Worm (Caenorhabditis elegans): Measurements from ENCODE around the gene nas-22.

nas-22 gene

DNA sequence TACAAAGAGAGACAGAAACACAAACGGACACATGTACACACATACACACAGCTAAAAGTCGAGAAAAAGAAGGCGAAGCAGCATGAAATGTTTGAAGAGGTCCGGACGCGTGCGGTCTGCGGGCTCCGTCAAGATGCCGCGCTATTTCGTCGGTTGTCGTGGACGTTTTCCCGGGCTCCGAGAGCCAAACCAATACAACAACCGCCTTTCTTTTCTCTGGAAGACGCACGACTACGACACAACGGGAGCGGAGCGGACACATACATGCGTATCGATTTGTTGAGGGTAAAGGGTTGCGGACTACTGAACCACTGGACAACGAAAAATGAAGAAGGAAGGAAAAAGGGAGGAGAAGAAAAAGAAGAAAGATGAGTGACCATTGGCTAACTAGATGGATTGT lies 29.1 kb upstream of the nas-22 start:
- TF ChIP-seq pes-1 (GFP tag; IDR thresholded peaks at IDR 0.05) (no peak), hmbx-1 (tag; optimal IDR thresholded peaks at IDR 0.05) (no peak), hmg-4 (GFP tag; optimal IDR thresholded peaks at IDR 0.05) (peak; percentile 25)

DNA sequence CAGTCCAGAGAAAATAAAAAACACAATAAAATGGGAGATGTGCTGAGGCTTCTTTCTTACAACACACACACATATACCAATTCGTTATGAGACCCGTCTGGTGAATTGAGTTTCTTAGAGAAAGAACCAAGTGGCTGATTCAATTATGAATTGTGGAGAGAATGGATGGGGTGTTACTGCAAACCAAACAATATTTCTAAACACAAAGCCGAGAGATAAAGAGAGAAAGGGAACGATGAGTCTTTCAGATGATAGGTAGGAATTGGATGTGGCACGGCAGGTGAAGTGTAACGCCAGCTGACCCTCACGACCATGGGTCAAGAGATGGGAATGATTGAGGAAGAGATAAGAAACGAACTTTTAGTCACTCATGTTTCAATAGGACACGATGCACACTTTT lies 28.2 kb upstream of the nas-22 start, which contains the start of gene mig-17:
TSS of gene mig-17 (plus strand) at position 389 of the 400 bp plus-strand sequence.
- TF ChIP-seq ceh-13 (GFP tag; optimal IDR thresholded peaks at IDR 0.05) (no peak), ets-7 (tag; optimal IDR thresholded peaks at IDR 0.05) (no peak), pes-1 (GFP tag; IDR thresholded peaks at IDR 0.05) (no peak), hmbx-1 (tag; optimal IDR thresholded peaks at IDR 0.05) (no peak)

DNA sequence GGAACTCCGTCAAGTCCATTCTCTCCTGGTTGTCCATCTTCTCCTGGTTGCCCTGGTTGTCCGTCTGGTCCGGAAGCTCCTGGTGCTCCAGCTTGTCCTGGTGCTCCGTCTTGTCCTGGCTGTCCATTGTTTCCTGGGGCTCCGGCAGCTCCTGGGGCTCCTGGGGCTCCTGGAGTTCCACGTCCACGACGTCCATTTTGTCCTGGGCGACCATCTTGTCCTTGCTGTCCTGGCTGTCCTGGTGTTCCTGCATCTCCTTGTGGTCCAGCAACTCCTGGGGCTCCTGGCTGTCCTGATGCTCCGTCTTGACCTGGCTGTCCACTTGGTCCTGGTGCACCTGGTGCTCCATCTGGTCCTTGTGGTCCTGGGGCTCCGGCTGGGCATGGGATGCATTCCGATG lies 25.1 kb upstream of the nas-22 start:
- TF ChIP-seq tbx-11 (GFP tag; IDR thresholded peaks at IDR 0.05), result no peak
- TF ChIP-seq ceh-36 (tag; optimal IDR thresholded peaks at IDR 0.05), result no peak
- no peak for TF ChIP-seq ama-1 (optimal IDR thresholded peaks at IDR 0.05)
- no peak for TF ChIP-seq flt-1 (GFP tag; IDR thresholded peaks at IDR 0.05)
- no peak for TF ChIP-seq scrt-1 (GFP tag; IDR thresholded peaks at IDR 0.05)

DNA sequence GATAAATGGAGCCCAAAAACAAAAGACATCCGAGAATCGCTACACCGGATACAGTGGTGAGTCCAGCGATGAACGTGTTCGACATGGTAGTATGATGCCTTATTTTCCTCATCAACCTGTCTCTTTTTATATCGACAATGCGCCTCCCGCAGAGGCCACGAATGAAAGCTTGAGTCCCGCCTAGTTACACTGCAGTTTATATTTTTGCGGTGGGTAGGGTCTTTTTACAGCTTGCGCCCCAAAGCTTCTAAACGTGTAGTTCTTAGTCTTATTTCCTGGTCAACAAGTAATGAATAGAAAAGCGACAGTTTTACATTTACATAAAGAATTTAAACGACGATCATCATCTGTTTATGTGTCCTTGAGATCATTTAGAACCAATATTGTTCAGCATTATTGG lies 24.2 kb upstream of the nas-22 start, which contains the start of gene col-156:
TSS of gene col-156 (minus strand) at position 101 of the 400 bp plus-strand sequence.
- TF ChIP-seq F13C5.2 (tag; optimal IDR thresholded peaks at IDR 0.05), result no peak
- TF ChIP-seq ama-1 (optimal IDR thresholded peaks at IDR 0.05), result no peak
- TF ChIP-seq ceh-36 (tag; optimal IDR thresholded peaks at IDR 0.05), result no peak
- TF ChIP-seq ets-7 (tag; optimal IDR thresholded peaks at IDR 0.05), result no peak
- TF ChIP-seq ceh-13 (GFP tag; optimal IDR thresholded peaks at IDR 0.05), result no peak
- TF ChIP-seq hmbx-1 (tag; optimal IDR thresholded peaks at IDR 0.05), result no peak
- no peak for TF ChIP-seq hnd-1 (tag; optimal IDR thresholded peaks at IDR 0.05)
- no peak for TF ChIP-seq sea-1 (GFP tag; conservative IDR thresholded peaks at IDR 0.05)
- no peak for TF ChIP-seq hmg-4 (GFP tag; optimal IDR thresholded peaks at IDR 0.05)
- no peak for TF ChIP-seq pes-1 (GFP tag; IDR thresholded peaks at IDR 0.05)

DNA sequence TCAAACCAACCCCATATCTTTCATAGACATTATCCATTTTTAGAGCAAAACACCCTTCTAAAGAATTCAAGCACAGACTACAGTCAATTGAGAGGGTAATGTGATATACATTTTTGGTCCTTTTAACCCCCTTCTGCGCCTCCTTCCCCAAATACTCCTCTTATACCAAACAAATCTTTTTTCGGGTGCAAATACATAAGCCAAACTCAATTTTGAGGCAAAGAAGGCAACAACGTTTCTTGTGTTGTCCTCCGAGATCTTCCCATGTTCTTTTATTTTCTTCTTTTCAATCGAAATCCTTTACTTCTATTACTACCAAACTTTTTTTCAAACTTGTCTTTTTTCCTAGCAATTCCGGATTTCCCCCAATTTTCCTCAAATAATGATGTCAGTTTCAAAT lies 19.6 kb upstream of the nas-22 start:
- TF ChIP-seq tbx-11 (GFP tag; IDR thresholded peaks at IDR 0.05), result no peak

DNA sequence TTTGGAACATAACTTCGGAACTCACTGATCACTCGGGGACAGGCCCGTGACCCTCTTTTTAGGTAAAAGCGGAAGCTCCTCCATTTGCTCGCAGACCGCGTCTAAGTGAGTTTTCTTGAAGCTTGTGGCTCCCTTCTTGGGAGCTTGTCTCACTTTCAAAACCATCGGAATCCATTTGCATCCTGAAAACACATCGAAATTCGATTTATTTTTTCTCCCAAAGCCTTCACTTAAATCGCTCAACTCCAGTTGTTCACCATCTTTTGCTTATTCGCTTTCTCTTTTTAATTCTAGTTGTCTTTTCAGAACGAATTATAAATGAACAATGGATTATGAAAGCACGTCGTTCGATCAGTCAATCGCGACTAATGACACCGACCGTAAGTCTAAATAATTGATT lies 15.2 kb upstream of the nas-22 start, which contains the start of gene T11F9.1:
TSS of gene T11F9.1 (plus strand) at position 301 of the 400 bp plus-strand sequence.
- TF ChIP-seq ceh-36 (tag; optimal IDR thresholded peaks at IDR 0.05) (no peak), hmbx-1 (tag; optimal IDR thresholded peaks at IDR 0.05) (no peak), ets-7 (tag; optimal IDR thresholded peaks at IDR 0.05) (no peak), hnd-1 (tag; optimal IDR thresholded peaks at IDR 0.05) (no peak), aly-1 (tag; optimal IDR thresholded peaks at IDR 0.05) (no peak), flt-1 (GFP tag; IDR thresholded peaks at IDR 0.05) (no peak), tbx-11 (GFP tag; IDR thresholded peaks at IDR 0.05) (no peak), tra-4 (tag; optimal IDR thresholded peaks at IDR 0.05) (no peak), F13C5.2 (tag; optimal IDR thresholded peaks at IDR 0.05) (no peak), ama-1 (optimal IDR thresholded peaks at IDR 0.05) (no peak), pes-1 (GFP tag; IDR thresholded peaks at IDR 0.05) (no peak), scrt-1 (GFP tag; IDR thresholded peaks at IDR 0.05) (no peak), B0310.2 (tag; optimal IDR thresholded peaks at IDR 0.05) (no peak), hmg-4 (GFP tag; optimal IDR thresholded peaks at IDR 0.05) (no peak), ceh-13 (GFP tag; optimal IDR thresholded peaks at IDR 0.05) (no peak)

DNA sequence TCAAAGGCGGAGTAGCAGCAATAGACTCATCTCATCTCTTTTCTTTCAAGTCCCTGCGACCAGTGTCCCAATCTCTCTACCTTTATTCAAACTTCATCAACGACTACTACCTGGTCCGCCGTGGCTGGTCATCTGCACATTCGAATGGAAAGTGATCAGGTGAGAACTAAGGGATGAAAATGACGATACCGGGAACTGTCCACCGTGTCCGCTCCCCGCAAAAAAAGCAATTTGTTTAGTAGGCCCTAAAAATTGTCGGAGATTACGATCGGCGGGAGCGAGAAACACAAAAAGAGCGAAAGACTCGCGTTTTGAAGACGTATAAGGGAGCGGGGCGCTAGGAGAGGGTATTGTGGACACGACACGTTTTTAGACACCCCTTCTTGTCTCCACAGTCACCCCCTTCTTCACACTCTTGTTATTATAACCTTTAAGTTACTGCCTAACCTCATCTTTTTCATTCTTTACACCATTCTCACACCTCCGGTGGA lies 11.5 kb upstream of the nas-22 start, which contains the start of gene zipt-16:
TSS of gene zipt-16 (plus strand) at position 51 of the 491 bp plus-strand sequence.
- TF ChIP-seq hmg-4 (GFP tag; optimal IDR thresholded peaks at IDR 0.05) (no peak), ceh-13 (GFP tag; optimal IDR thresholded peaks at IDR 0.05) (no peak), sea-1 (GFP tag; conservative IDR thresholded peaks at IDR 0.05) (no peak), pes-1 (GFP tag; IDR thresholded peaks at IDR 0.05) (no peak), F13C5.2 (tag; optimal IDR thresholded peaks at IDR 0.05) (no peak), ets-7 (tag; optimal IDR thresholded peaks at IDR 0.05) (no peak), aly-1 (tag; optimal IDR thresholded peaks at IDR 0.05) (no peak), scrt-1 (GFP tag; IDR thresholded peaks at IDR 0.05) (no peak), hnd-1 (tag; optimal IDR thresholded peaks at IDR 0.05) (no peak)

DNA sequence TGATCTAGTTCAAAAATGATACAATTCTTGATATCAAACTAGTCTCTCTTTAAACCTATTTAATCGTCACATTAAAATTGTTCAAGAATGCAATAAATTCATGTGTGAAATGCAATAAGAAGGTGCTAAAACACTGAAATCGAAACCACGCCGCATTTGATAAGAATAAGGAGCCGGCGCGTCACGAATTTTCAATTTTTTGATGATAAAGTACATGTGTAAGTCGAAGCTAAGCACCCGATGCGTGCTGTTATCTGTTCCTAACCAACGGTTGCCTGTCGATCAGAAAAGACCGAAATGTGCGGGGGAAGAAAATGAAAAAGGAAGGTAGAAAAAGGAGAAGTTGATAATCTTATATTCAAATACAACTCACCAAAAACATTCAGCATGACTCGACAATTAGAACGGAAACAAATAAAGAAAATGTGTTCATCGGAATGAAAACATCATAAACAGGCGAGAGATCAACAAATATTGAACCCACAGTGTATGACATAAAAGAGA lies 4.2 kb upstream of the nas-22 start, which contains the start of gene aat-6:
TSS of gene aat-6 (minus strand) at position 454 of the 504 bp plus-strand sequence.
- TF ChIP-seq hmg-4 (GFP tag; optimal IDR thresholded peaks at IDR 0.05), result no peak
- no peak for TF ChIP-seq sea-1 (GFP tag; conservative IDR thresholded peaks at IDR 0.05)
- no peak for TF ChIP-seq tbx-11 (GFP tag; IDR thresholded peaks at IDR 0.05)
- no peak for TF ChIP-seq ceh-13 (GFP tag; optimal IDR thresholded peaks at IDR 0.05)
- TF ChIP-seq B0310.2 (tag; optimal IDR thresholded peaks at IDR 0.05), result no peak
- no peak for TF ChIP-seq pes-1 (GFP tag; IDR thresholded peaks at IDR 0.05)
- TF ChIP-seq hmbx-1 (tag; optimal IDR thresholded peaks at IDR 0.05), result no peak
- no peak for TF ChIP-seq ets-7 (tag; optimal IDR thresholded peaks at IDR 0.05)
- no peak for TF ChIP-seq flt-1 (GFP tag; IDR thresholded peaks at IDR 0.05)
- TF ChIP-seq scrt-1 (GFP tag; IDR thresholded peaks at IDR 0.05), result no peak
- no peak for TF ChIP-seq tra-4 (tag; optimal IDR thresholded peaks at IDR 0.05)
- no peak for TF ChIP-seq F13C5.2 (tag; optimal IDR thresholded peaks at IDR 0.05)
- no peak for TF ChIP-seq ama-1 (optimal IDR thresholded peaks at IDR 0.05)
- TF ChIP-seq aly-1 (tag; optimal IDR thresholded peaks at IDR 0.05), result no peak
- no peak for TF ChIP-seq ceh-36 (tag; optimal IDR thresholded peaks at IDR 0.05)
- no peak for TF ChIP-seq tbx-37 (GFP tag; conservative IDR thresholded peaks at IDR 0.05)
- TF ChIP-seq hnd-1 (tag; optimal IDR thresholded peaks at IDR 0.05), result no peak

Measured in whole organism, early embryonic.